Fruit fly (Drosophila melanogaster) whole organism, embryonic: ENCODE measurements around the gene CG10747.

Source experiments
- CG1024 ChIP-seq: fragments of 200-800 bp; sonication (Bioruptor generic); IDR thresholded peaks from 2 replicates; pipeline ENCODE4 v1.3.6; 2022; ENCODE audit warnings: missing biosample characterization, missing genetic modification characterization
- CG10543 ChIP-seq: fragments of 200-800 bp; sonication (Bioruptor generic); optimal IDR thresholded peaks from 3 replicates; lab custom pipeline; 2017; ENCODE audit warnings: missing biosample characterization, mild to moderate bottlenecking, missing genetic modification characterization, moderate library complexity
- CG13624 ChIP-seq: fragments of 200-800 bp; sonication (Bioruptor generic); optimal IDR thresholded peaks from 2 replicates; lab custom pipeline; 2016; ENCODE audit warnings: missing biosample characterization, missing genetic modification characterization
- CG1529 ChIP-seq: fragments of 200-800 bp; sonication (Bioruptor generic); optimal IDR thresholded peaks from 3 replicates; lab custom pipeline; 2018; ENCODE audit warnings: missing biosample characterization, missing genetic modification characterization
- CG17802 ChIP-seq: fragments of 200-800 bp; sonication (Bioruptor generic); optimal IDR thresholded peaks from 2 replicates; lab custom pipeline; 2018; ENCODE audit warnings: missing biosample characterization, mild to moderate bottlenecking, missing genetic modification characterization, moderate library complexity
- CG18599 ChIP-seq: fragments of 200-800 bp; sonication (Bioruptor generic); optimal IDR thresholded peaks from 3 replicates; lab custom pipeline; 2017; ENCODE audit warnings: missing biosample characterization, missing genetic modification characterization, mild to moderate bottlenecking, moderate library complexity, missing genetic modification reagents
- CG31441 ChIP-seq: fragments of 200-800 bp; sonication (Bioruptor generic); IDR thresholded peaks from 2 replicates; pipeline ENCODE4 v1.3.6; 2022; ENCODE audit warnings: missing biosample characterization, missing genetic modification characterization
- CG32532 ChIP-seq: fragments of 200-800 bp; sonication (Bioruptor generic); IDR thresholded peaks from 2 replicates; pipeline ENCODE4 v1.3.6; 2022; ENCODE audit warnings: missing biosample characterization, missing genetic modification characterization
- CG6683 ChIP-seq: fragments of 200-800 bp; sonication (Bioruptor generic); optimal IDR thresholded peaks from 2 replicates; lab custom pipeline; 2017; ENCODE audit warnings: missing biosample characterization, mild to moderate bottlenecking, missing genetic modification characterization, missing genetic modification reagents
- CG9437 ChIP-seq: fragments of 200-800 bp; sonication (Bioruptor generic); optimal IDR thresholded peaks from 2 replicates; lab custom pipeline; 2018; ENCODE audit warnings: missing biosample characterization, mild to moderate bottlenecking, missing genetic modification characterization
- Camta ChIP-seq: fragments of 200-800 bp; sonication (Bioruptor generic); optimal IDR thresholded peaks from 2 replicates; lab custom pipeline; 2016; ENCODE audit warnings: missing biosample characterization, missing genetic modification characterization
- E2f2 ChIP-seq: fragments of 200-800 bp; sonication (Bioruptor generic); IDR thresholded peaks from 2 replicates; pipeline ENCODE4 v1.3.6; 2022; ENCODE audit warnings: missing biosample characterization, missing genetic modification characterization
- H15 ChIP-seq: fragments of 200-800 bp; sonication (Bioruptor generic); IDR thresholded peaks from 3 replicates; pipeline ENCODE4 v1.3.6; 2022; ENCODE audit warnings: missing biosample characterization, missing genetic modification characterization
- Meics ChIP-seq: fragments of 200-800 bp; sonication (Bioruptor generic); optimal IDR thresholded peaks from 2 replicates; lab custom pipeline; 2017; ENCODE audit warnings: missing biosample characterization, mild to moderate bottlenecking, missing genetic modification characterization
- NFAT ChIP-seq: fragments of 200-800 bp; sonication (Bioruptor generic); IDR thresholded peaks from 2 replicates; pipeline ENCODE4 v1.3.6; 2022; ENCODE audit warnings: missing biosample characterization, missing genetic modification characterization
- Rfx ChIP-seq: fragments of 200-800 bp; sonication (Bioruptor generic); IDR thresholded peaks from 2 replicates; pipeline ENCODE4 v1.3.6; 2022; ENCODE audit warnings: missing biosample characterization, missing genetic modification characterization
- Sox100B ChIP-seq: fragments of 200-800 bp; sonication (Bioruptor generic); optimal IDR thresholded peaks from 3 replicates; lab custom pipeline; 2018; ENCODE audit warnings: missing biosample characterization, mild to moderate bottlenecking, missing genetic modification characterization
- Usf ChIP-seq: fragments of 200-800 bp; sonication (Bioruptor generic); optimal IDR thresholded peaks from 2 replicates; lab custom pipeline; 2017; ENCODE audit warnings: missing genotype, missing biosample characterization, missing genetic modification characterization
- abd-A ChIP-seq: fragments of 200-800 bp; sonication (Bioruptor generic); optimal IDR thresholded peaks from 3 replicates; lab custom pipeline; 2019; ENCODE audit warnings: missing biosample characterization, mild to moderate bottlenecking, missing genetic modification characterization, moderate library complexity
- cg ChIP-seq: fragments of 200-800 bp; sonication (Bioruptor generic); optimal IDR thresholded peaks from 3 replicates; lab custom pipeline; 2019; ENCODE audit warnings: missing biosample characterization, mild to moderate bottlenecking, missing genetic modification characterization, moderate library complexity
- chif ChIP-seq, 2 experiments: fragments of 200-800 bp; sonication (Bioruptor generic); optimal IDR thresholded peaks; 3 replicates each; lab custom pipeline; 2016; ENCODE audit warnings: missing biosample characterization in 2 of 2, missing genetic modification characterization in 2 of 2
- chinmo ChIP-seq: fragments of 200-800 bp; sonication (Bioruptor generic); IDR thresholded peaks from 4 replicates; pipeline ENCODE4 v1.3.6; 2022; ENCODE audit warnings: missing biosample characterization, missing genetic modification characterization; ENCODE audit not compliant: partially characterized antibody
- da ChIP-seq: fragments of 200-800 bp; sonication (Bioruptor generic); optimal IDR thresholded peaks from 2 replicates; lab custom pipeline; 2016; ENCODE audit warnings: missing biosample characterization, missing genetic modification characterization
- dan ChIP-seq: fragments of 200-800 bp; sonication (Bioruptor generic); IDR thresholded peaks from 2 replicates; pipeline ENCODE4 v1.3.6; 2022; ENCODE audit warnings: missing biosample characterization, missing genetic modification characterization
- fd3F ChIP-seq: fragments of 200-800 bp; sonication (Bioruptor generic); optimal IDR thresholded peaks from 2 replicates; lab custom pipeline; 2018; ENCODE audit warnings: missing biosample characterization, mild to moderate bottlenecking, missing genetic modification characterization, moderate library complexity
- jigr1 ChIP-seq: fragments of 200-800 bp; sonication (Bioruptor generic); IDR thresholded peaks from 3 replicates; pipeline ENCODE4 v1.3.6; 2022; ENCODE audit warnings: missing biosample characterization, missing genetic modification characterization
- lab ChIP-seq: fragments of 200-800 bp; sonication (Bioruptor generic); optimal IDR thresholded peaks from 3 replicates; lab custom pipeline; 2017; ENCODE audit warnings: missing biosample characterization, missing genetic modification characterization, mild to moderate bottlenecking, moderate library complexity, missing genetic modification reagents
- otp ChIP-seq: fragments of 200-800 bp; sonication (Bioruptor generic); IDR thresholded peaks from 3 replicates; pipeline ENCODE4, ENCODE4 v1.3.6; 2022; ENCODE audit warnings: missing biosample characterization, missing genetic modification characterization
- salm ChIP-seq: fragments of 200-800 bp; sonication (Bioruptor generic); optimal IDR thresholded peaks from 2 replicates; lab custom pipeline; 2018; ENCODE audit warnings: missing biosample characterization, mild to moderate bottlenecking, missing genetic modification characterization
- sens ChIP-seq: fragments of 200-800 bp; sonication (Bioruptor generic); peaks from one replicate; lab custom pipeline; 2016; ENCODE audit warnings: missing biosample characterization, missing genetic modification characterization
- tgo ChIP-seq: fragments of 200-800 bp; sonication (Bioruptor generic); IDR thresholded peaks from 3 replicates; pipeline ENCODE4 v1.3.6; 2022; ENCODE audit warnings: missing biosample characterization, missing genetic modification characterization

The CG10747 gene

DNA sequence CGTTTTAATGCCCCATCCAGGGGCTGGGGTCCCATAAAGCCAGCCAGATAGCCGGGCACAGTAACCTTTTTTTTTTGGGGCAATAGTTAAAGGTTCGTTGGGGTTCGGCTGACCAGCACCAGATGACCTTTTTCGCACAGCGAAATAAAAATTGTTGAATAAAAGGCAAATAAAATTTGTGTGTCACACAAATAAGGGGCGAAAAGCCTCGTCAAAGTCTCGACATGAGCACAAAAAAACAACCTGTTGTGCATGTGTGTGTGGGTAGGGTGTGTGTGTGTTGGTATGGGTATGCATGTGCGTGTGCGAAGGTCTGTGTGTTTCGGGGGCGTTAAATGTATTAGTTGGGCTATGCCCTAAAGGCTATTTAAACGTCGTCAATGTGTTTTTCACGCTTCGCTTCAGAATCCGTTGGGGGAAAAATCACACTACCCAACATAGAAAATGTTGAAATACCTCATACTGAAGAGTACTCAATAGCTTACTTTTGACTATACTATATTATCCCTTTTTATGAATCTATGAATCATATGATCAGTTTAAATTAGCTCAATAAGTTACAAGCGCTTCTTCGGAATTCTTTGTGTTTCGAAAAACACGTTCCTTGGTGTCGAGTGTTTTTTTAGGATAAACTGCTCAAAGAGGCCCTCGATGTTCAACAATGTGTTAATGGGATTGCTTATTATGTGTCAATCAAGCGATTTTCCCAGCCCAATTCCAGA, 39.8 kb downstream of the CG10747 start (continued):
- TF ChIP-seq Sox100B (GFP tag; lab: Kevin White, UChicago): no peak
- no peak for TF ChIP-seq Usf (GFP tag; lab: Kevin White, UChicago)
- no peak for TF ChIP-seq E2f2 (GFP tag; lab: Robert Waterston, UW)
- TF ChIP-seq CG9437 (GFP tag; lab: Kevin White, UChicago): no peak
- no peak for TF ChIP-seq CG1024 (GFP tag; lab: Robert Waterston, UW)
- TF ChIP-seq H15 (GFP tag; lab: Robert Waterston, UW): no peak
- TF ChIP-seq Camta: no peak
- peak; percentile 92 for TF ChIP-seq abd-A (tag; lab: Kevin White, UChicago)
- peak; percentile 33 for TF ChIP-seq sens (GFP tag; lab: Kevin White, UChicago)
- TF ChIP-seq NFAT: no peak
- no peak for TF ChIP-seq chinmo
- peak; percentile 5 for TF ChIP-seq Meics (GFP tag; lab: Kevin White, UChicago)
- TF ChIP-seq tgo (GFP tag; lab: Robert Waterston, UW): no peak
- peak; percentile 59 for TF ChIP-seq lab (GFP tag; lab: Kevin White, UChicago)
- no peak for TF ChIP-seq otp
- no peak for TF ChIP-seq cg (GFP tag; lab: Kevin White, UChicago)
- TF ChIP-seq CG6683: no peak
- TF ChIP-seq chif (GFP tag; optimal IDR thresholded peaks at IDR 0.05; lab: Kevin White, UChicago): no peak
- TF ChIP-seq salm (tag; lab: Kevin White, UChicago): no peak
- TF ChIP-seq CG32532 (GFP tag; lab: Robert Waterston, UW): no peak
- no peak for TF ChIP-seq fd3F (GFP tag; lab: Kevin White, UChicago)
- no peak for TF ChIP-seq dan (GFP tag; lab: Robert Waterston, UW)
- no peak for TF ChIP-seq Rfx (GFP tag; lab: Robert Waterston, UW)
- no peak for TF ChIP-seq CG13624 (GFP tag; lab: Kevin White, UChicago)
- TF ChIP-seq jigr1: no peak
- TF ChIP-seq CG31441 (GFP tag; lab: Robert Waterston, UW): no peak
- no peak for TF ChIP-seq CG1529 (GFP tag; lab: Kevin White, UChicago)
- TF ChIP-seq CG17802: no peak
- TF ChIP-seq CG10543 (GFP tag; lab: Kevin White, UChicago): no peak
- peak; percentile 66 for TF ChIP-seq CG18599 (GFP tag; lab: Kevin White, UChicago)
- no peak for TF ChIP-seq da (GFP tag; lab: Kevin White, UChicago)
